Fruit fly (Drosophila melanogaster) whole organism, embryonic: ENCODE data around the gene Wdr62.

Source experiments
- CG10654 ChIP-seq: fragments of 200-800 bp; sonication (Bioruptor generic); optimal IDR thresholded peaks from 2 replicates; lab custom pipeline; 2016; ENCODE audit warnings: missing biosample characterization, missing genetic modification characterization
- CG11696 ChIP-seq: fragments of 200-800 bp; sonication (Bioruptor generic); IDR thresholded peaks from 2 replicates; pipeline ENCODE4 v1.3.6; 2022; ENCODE audit warnings: missing biosample characterization, missing genetic modification characterization
- CG12155 ChIP-seq: fragments of 200-800 bp; sonication (Bioruptor generic); optimal IDR thresholded peaks from 3 replicates; lab custom pipeline; 2016; ENCODE audit warnings: missing biosample characterization, missing genetic modification characterization
- CG12391 ChIP-seq: fragments of 200-800 bp; sonication (Bioruptor generic); optimal IDR thresholded peaks from 3 replicates; lab custom pipeline; 2018; ENCODE audit warnings: missing biosample characterization, mild to moderate bottlenecking, missing genetic modification characterization, moderate library complexity
- CG13296 ChIP-seq: fragments of 200-800 bp; sonication (Bioruptor generic); optimal IDR thresholded peaks from 3 replicates; lab custom pipeline; 2018; ENCODE audit warnings: missing biosample characterization, mild to moderate bottlenecking, missing genetic modification characterization
- CG14667 ChIP-seq: fragments of 200-800 bp; sonication (Bioruptor generic); IDR thresholded peaks from 2 replicates; pipeline ENCODE4 v1.3.6; 2022; ENCODE audit warnings: missing biosample characterization, missing genetic modification characterization
- CG14710 ChIP-seq: fragments of 200-800 bp; sonication (Bioruptor generic); optimal IDR thresholded peaks from 3 replicates; lab custom pipeline; 2019; ENCODE audit warnings: missing biosample characterization, mild to moderate bottlenecking, missing genetic modification characterization, moderate library complexity
- CG17359 ChIP-seq: fragments of 200-800 bp; sonication (Bioruptor generic); optimal IDR thresholded peaks from 3 replicates; lab custom pipeline; 2018; ENCODE audit warnings: missing biosample characterization, mild to moderate bottlenecking, missing genetic modification characterization, moderate library complexity
- CG17568 ChIP-seq: fragments of 200-800 bp; sonication (Bioruptor generic); optimal IDR thresholded peaks from 2 replicates; lab custom pipeline; 2018; ENCODE audit warnings: missing biosample characterization, mild to moderate bottlenecking, missing genetic modification characterization, moderate library complexity
- CG17829 ChIP-seq: fragments of 200-800 bp; optimal IDR thresholded peaks from 2 replicates; lab custom pipeline; 2019; ENCODE audit warnings: missing biosample characterization, mild to moderate bottlenecking, missing genetic modification characterization, moderate library complexity
- CG18262 ChIP-seq: fragments of 200-800 bp; optimal IDR thresholded peaks from 3 replicates; lab custom pipeline; 2019; ENCODE audit warnings: missing biosample characterization, mild to moderate bottlenecking, missing genetic modification characterization, moderate library complexity
- CG2199 ChIP-seq: fragments of 200-800 bp; sonication (Bioruptor generic); IDR thresholded peaks from 3 replicates; pipeline ENCODE4 v1.3.6; 2022; ENCODE audit warnings: missing biosample characterization, missing genetic modification characterization
- CG3281 ChIP-seq: fragments of 200-800 bp; sonication (Bioruptor generic); optimal IDR thresholded peaks from 3 replicates; lab custom pipeline; 2017; ENCODE audit warnings: missing biosample characterization, mild to moderate bottlenecking, missing genetic modification characterization
- CG4820 ChIP-seq: fragments of 200-800 bp; sonication (Bioruptor generic); optimal IDR thresholded peaks from 3 replicates; lab custom pipeline; 2016; ENCODE audit warnings: missing biosample characterization, missing genetic modification characterization
- CG6254 ChIP-seq: fragments of 200-800 bp; sonication (Bioruptor generic); optimal IDR thresholded peaks from 3 replicates; lab custom pipeline; 2017; ENCODE audit warnings: mild to moderate bottlenecking, missing biosample characterization, missing genetic modification reagents, missing genetic modification characterization
- CG6654 ChIP-seq: fragments of 200-800 bp; sonication (Bioruptor generic); optimal IDR thresholded peaks from 2 replicates; lab custom pipeline; 2017; ENCODE audit warnings: missing biosample characterization, mild to moderate bottlenecking, missing genetic modification characterization
- CG7928 ChIP-seq: fragments of 200-800 bp; sonication (Bioruptor generic); optimal IDR thresholded peaks from 2 replicates; lab custom pipeline; 2017; ENCODE audit warnings: missing biosample characterization, mild to moderate bottlenecking, missing genetic modification characterization
- Fer1 ChIP-seq: fragments of 200-800 bp; sonication (Bioruptor generic); optimal IDR thresholded peaks from 2 replicates; lab custom pipeline; 2017; ENCODE audit warnings: missing biosample characterization, mild to moderate bottlenecking, missing genetic modification characterization
- H15 ChIP-seq: fragments of 200-800 bp; sonication (Bioruptor generic); IDR thresholded peaks from 3 replicates; pipeline ENCODE4 v1.3.6; 2022; ENCODE audit warnings: missing biosample characterization, missing genetic modification characterization
- HLH3B ChIP-seq: fragments of 200-800 bp; sonication (Bioruptor generic); IDR thresholded peaks from 2 replicates; pipeline ENCODE4 v1.3.6; 2022; ENCODE audit warnings: missing biosample characterization, missing genetic modification characterization
- NK7.1 ChIP-seq: fragments of 200-800 bp; sonication (Bioruptor generic); optimal IDR thresholded peaks from 3 replicates; lab custom pipeline; 2016; ENCODE audit warnings: missing biosample characterization, missing genetic modification characterization
- Nf-YA ChIP-seq: fragments of 200-800 bp; sonication (Bioruptor generic); IDR thresholded peaks from 2 replicates; pipeline ENCODE4 v1.3.6; 2022; ENCODE audit warnings: missing biosample characterization, missing genetic modification characterization
- NfI ChIP-seq: fragments of 200-800 bp; sonication (Bioruptor generic); optimal IDR thresholded peaks from 3 replicates; lab custom pipeline; 2018; ENCODE audit warnings: missing biosample characterization, mild to moderate bottlenecking, missing genetic modification characterization, moderate library complexity
- Pdp1 ChIP-seq, 2 experiments: fragments of 200-800 bp; sonication (Bioruptor generic); optimal IDR thresholded peaks; 3 replicates each; lab custom pipeline; 2016; ENCODE audit warnings: missing biosample characterization in 2 of 2, missing genetic modification characterization in 2 of 2, mild to moderate bottlenecking in 1 of 2, moderate library complexity in 1 of 2
- Ptx1 ChIP-seq: fragments of 200-800 bp; sonication (Bioruptor generic); IDR thresholded peaks from 2 replicates; pipeline ENCODE4 v1.3.6; 2022; ENCODE audit warnings: missing biosample characterization, missing genetic modification characterization
- Six4 ChIP-seq: fragments of 200-800 bp; sonication (Bioruptor generic); optimal IDR thresholded peaks from 2 replicates; lab custom pipeline; 2016; ENCODE audit warnings: missing biosample characterization, missing genetic modification characterization
- ara ChIP-seq: fragments of 200-800 bp; sonication (Bioruptor generic); IDR thresholded peaks from 2 replicates; pipeline ENCODE4 v1.3.6; 2022; ENCODE audit warnings: missing biosample characterization, missing genetic modification characterization
- ato ChIP-seq: fragments of 200-800 bp; sonication (Bioruptor generic); IDR thresholded peaks from 2 replicates; pipeline ENCODE4 v1.3.6; 2022; ENCODE audit warnings: missing biosample characterization, missing genetic modification characterization; ENCODE audit not compliant: partially characterized antibody
- bbx ChIP-seq: fragments of 200-800 bp; sonication (Bioruptor generic); IDR thresholded peaks from 2 replicates; pipeline ENCODE4 v1.3.6; 2022; ENCODE audit warnings: missing biosample characterization, missing genetic modification characterization; ENCODE audit not compliant: partially characterized antibody
- danr ChIP-seq: fragments of 200-800 bp; sonication (Bioruptor generic); IDR thresholded peaks from 2 replicates; pipeline ENCODE4 v1.3.6; 2022; ENCODE audit warnings: missing biosample characterization, missing genetic modification characterization
- ems ChIP-seq: fragments of 200-800 bp; sonication (Bioruptor generic); optimal IDR thresholded peaks from 3 replicates; lab custom pipeline; 2016; ENCODE audit warnings: missing biosample characterization, missing genetic modification characterization
- fd102C ChIP-seq: fragments of 200-800 bp; sonication (Bioruptor generic); optimal IDR thresholded peaks from 2 replicates; lab custom pipeline; 2018; ENCODE audit warnings: missing biosample characterization, mild to moderate bottlenecking, missing genetic modification characterization, moderate library complexity
- fd64A ChIP-seq: fragments of 200-800 bp; sonication (Bioruptor generic); optimal IDR thresholded peaks from 3 replicates; lab custom pipeline; 2018; ENCODE audit warnings: missing biosample characterization, mild to moderate bottlenecking, missing genetic modification characterization
- gem ChIP-seq: fragments of 200-800 bp; sonication (Bioruptor generic); optimal IDR thresholded peaks from 2 replicates; lab custom pipeline; 2019; ENCODE audit warnings: missing biosample characterization, mild to moderate bottlenecking, missing genetic modification characterization, moderate library complexity
- ind ChIP-seq: fragments of 200-800 bp; sonication (Bioruptor generic); optimal IDR thresholded peaks from 3 replicates; lab custom pipeline; 2016; ENCODE audit warnings: missing biosample characterization, missing genetic modification characterization
- ken ChIP-seq: fragments of 200-800 bp; sonication (Bioruptor generic); IDR thresholded peaks from 3 replicates; pipeline ENCODE4 v1.3.6; 2022; ENCODE audit warnings: missing biosample characterization, missing genetic modification characterization
- lab ChIP-seq: fragments of 200-800 bp; sonication (Bioruptor generic); optimal IDR thresholded peaks from 3 replicates; lab custom pipeline; 2017; ENCODE audit warnings: missing biosample characterization, missing genetic modification characterization, mild to moderate bottlenecking, moderate library complexity, missing genetic modification reagents
- lbe ChIP-seq: fragments of 200-800 bp; sonication (Bioruptor generic); optimal IDR thresholded peaks from 2 replicates; lab custom pipeline; 2016; ENCODE audit warnings: missing biosample characterization, mild to moderate bottlenecking, missing genetic modification characterization
- mam ChIP-seq: fragments of 200-800 bp; sonication (Bioruptor generic); optimal IDR thresholded peaks from 3 replicates; lab custom pipeline; 2016; ENCODE audit warnings: missing biosample characterization, missing genetic modification characterization
- pan ChIP-seq, 4 experiments: fragments of >200 bp in 3 of 4; fragments of 200-800 bp in 1 of 4; sonication (Bioruptor generic) in 1 of 4; optimal IDR thresholded peaks in 3 of 4; IDR thresholded peaks in 1 of 4; 2 replicates each; pipeline versions ENCODE4 v1.3.6 to Lab custom; 2017 to 2022; ENCODE audit warnings: missing biosample characterization in 2 of 4, missing genetic modification characterization in 2 of 4, mixed read lengths in 1 of 4
- pros ChIP-seq: fragments of 200-800 bp; sonication (Bioruptor generic); optimal IDR thresholded peaks from 3 replicates; lab custom pipeline; 2019; ENCODE audit warnings: missing biosample characterization, mild to moderate bottlenecking, missing genetic modification characterization, moderate library complexity
- sim ChIP-seq: fragments of 200-800 bp; sonication (Bioruptor generic); IDR thresholded peaks from 2 replicates; pipeline ENCODE4 v1.3.6; 2022; ENCODE audit warnings: missing biosample characterization, missing genetic modification characterization
- stc ChIP-seq: fragments of 200-800 bp; sonication (Bioruptor generic); IDR thresholded peaks from 2 replicates; pipeline ENCODE4 v1.3.6; 2022; ENCODE audit warnings: missing biosample characterization, missing genetic modification characterization
- trem ChIP-seq: fragments of 200-800 bp; optimal IDR thresholded peaks from 3 replicates; lab custom pipeline; 2019; ENCODE audit warnings: missing biosample characterization, mild to moderate bottlenecking, missing genetic modification characterization, moderate library complexity
- ttk ChIP-seq: fragments of 200-800 bp; sonication (Bioruptor generic); IDR thresholded peaks from 2 replicates; pipeline ENCODE4 v2.1.2; 2022; ENCODE audit warnings: missing biosample characterization, missing genetic modification characterization
- vvl ChIP-seq: fragments of 200-800 bp; sonication (Bioruptor generic); IDR thresholded peaks from 2 replicates; pipeline ENCODE4 v1.3.6; 2022; ENCODE audit warnings: missing biosample characterization, missing genetic modification characterization
- zfh2 ChIP-seq: fragments of 200-800 bp; sonication (Bioruptor generic); optimal IDR thresholded peaks from 2 replicates; lab custom pipeline; 2016; ENCODE audit warnings: missing biosample characterization, missing genetic modification characterization

Wdr62 gene

DNA sequence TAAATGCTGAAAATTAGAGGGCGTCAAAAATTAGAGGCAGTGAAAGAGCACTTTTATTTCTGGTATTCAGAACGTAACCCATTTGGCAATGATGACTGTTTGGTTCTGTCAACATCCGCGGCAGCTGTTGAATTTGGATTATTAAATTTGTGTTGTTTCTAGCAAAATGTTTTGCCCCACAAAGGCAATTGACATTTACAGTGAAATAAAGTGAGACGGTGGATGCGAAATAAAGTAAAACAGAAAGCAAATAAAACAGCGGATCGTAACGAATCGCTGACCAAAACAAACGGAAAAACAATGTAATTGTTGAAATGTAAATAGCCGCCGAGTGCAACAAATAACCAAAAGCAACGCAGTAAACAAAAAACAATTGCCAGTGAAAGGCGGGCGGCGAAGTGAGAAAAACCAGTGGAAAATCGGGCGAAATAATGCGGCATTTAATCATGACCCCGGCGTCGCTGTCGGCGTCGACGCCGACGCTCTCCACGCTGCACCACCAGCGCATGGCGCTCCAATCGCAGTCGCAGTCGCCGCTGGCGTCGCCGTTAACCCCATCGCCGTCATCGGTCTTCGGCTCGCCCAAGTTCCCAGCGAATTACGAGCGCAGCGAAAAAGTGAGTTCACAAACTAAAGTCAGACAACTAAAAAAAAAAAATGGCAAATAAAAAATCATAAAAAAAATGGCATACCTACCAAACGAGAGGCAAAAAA, 28.8 kb downstream of the Wdr62 start (continued):
- TF ChIP-seq pan (optimal IDR thresholded peaks at IDR 0.05; lab: Kevin White, UChicago) (no peak), pan (GFP tag; optimal IDR thresholded peaks at IDR 0.05 in 1 of 2, IDR thresholded peaks at IDR 0.05 in 1 of 2) (peak in 1 of 2 experiments; percentile 34), fd64A (peak; percentile 31)

DNA sequence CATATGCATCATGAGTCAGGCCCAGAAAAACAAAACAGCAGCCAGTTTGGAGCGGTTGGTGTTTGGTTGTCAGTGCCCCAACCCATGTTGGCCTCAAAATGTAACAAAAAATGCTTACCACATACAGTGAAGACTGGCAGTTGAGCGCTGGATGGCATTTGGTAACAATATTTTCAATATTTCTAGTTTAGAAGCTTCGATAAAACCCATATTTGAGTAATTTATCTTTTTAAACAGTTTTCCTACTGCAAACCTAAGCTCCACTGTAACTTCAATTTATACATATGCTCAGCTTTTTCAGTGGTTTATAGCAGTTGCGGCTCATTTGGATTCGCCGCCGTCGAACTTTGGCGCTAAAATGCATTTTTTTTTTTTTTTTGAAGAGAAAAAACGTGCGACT, 32.0 kb downstream of the Wdr62 start:
- TF ChIP-seq CG18262 (tag; lab: Kevin White, UChicago) (peak; percentile 56), CG7928 (GFP tag; lab: Kevin White, UChicago) (no peak), CG14667 (peak; percentile 35; the same call in 1 of the 2 replicates), zfh2 (no peak), sim (GFP tag; lab: Robert Waterston, UW) (peak; percentile 36; the same call in 1 of the 2 replicates), pros (GFP tag; lab: Kevin White, UChicago) (no peak), NfI (GFP tag; lab: Kevin White, UChicago) (no peak), CG10654 (GFP tag; lab: Kevin White, UChicago) (peak; percentile 8), CG17829 (tag; lab: Kevin White, UChicago) (peak; percentile 38), CG12155 (GFP tag; lab: Kevin White, UChicago) (no peak), CG2199 (0 out of 3 replicates have a peak, but pooled peaks have one; percentile 58), Six4 (no peak), CG6654 (no peak), gem (tag; lab: Kevin White, UChicago) (peak; percentile 68), Nf-YA (peak; percentile 23; the same call in 1 of the 2 replicates), CG4820 (no peak), bbx (no peak), trem (tag; lab: Kevin White, UChicago) (no peak), lab (GFP tag; lab: Kevin White, UChicago) (peak; percentile 32), CG12391 (tag; lab: Kevin White, UChicago) (peak; percentile 40), vvl (GFP tag; lab: Robert Waterston, UW) (peak; percentile 81), mam (no peak), CG17568 (no peak), ken (GFP tag; lab: Robert Waterston, UW) (peak; percentile 73; the same call in 2 of the 3 replicates), CG17359 (tag; lab: Kevin White, UChicago) (peak; percentile 74), CG3281 (GFP tag; lab: Kevin White, UChicago) (no peak), Pdp1 (GFP tag; optimal IDR thresholded peaks at IDR 0.05; lab: Kevin White, UChicago) (peak in 1 of 2 experiments; percentile 43), Fer1 (GFP tag; lab: Kevin White, UChicago) (no peak), ttk (GFP tag; lab: Robert Waterston, UW) (peak; percentile 67), H15 (peak; percentile 67; the same call in 2 of the 3 replicates), CG14710 (tag; lab: Kevin White, UChicago) (peak; percentile 15), ato (GFP tag; lab: Robert Waterston, UW) (no peak), lbe (GFP tag; lab: Kevin White, UChicago) (no peak), CG13296 (no peak), fd102C (GFP tag; lab: Kevin White, UChicago) (no peak), ind (GFP tag; lab: Kevin White, UChicago) (peak; percentile 40), Ptx1 (GFP tag; lab: Robert Waterston, UW) (peak; percentile 55), stc (peak; percentile 76), NK7.1 (no peak), ems (GFP tag; lab: Kevin White, UChicago) (no peak), danr (no peak), ara (peak; percentile 57; the same call in 1 of the 2 replicates), CG6254 (GFP tag; lab: Kevin White, UChicago) (peak; percentile 30), CG11696 (GFP tag; lab: Robert Waterston, UW) (no peak), HLH3B (GFP tag; lab: Robert Waterston, UW) (0 out of 2 replicates have a peak, but pooled peaks have one; percentile 53)
